Worm (Caenorhabditis elegans) whole organism, mixed stage, embryonic: ENCODE results near the gene F59B2.8.
A peak's percentile ranks its signal among the peaks of the same experiment; 100 is the strongest.

Experiments
- M03D4.4 ChIP-seq: sonication (generic microtip); optimal IDR thresholded peaks from 2 replicates; lab custom pipeline; 2017; ENCODE audit warnings: mild to moderate bottlenecking, missing genetic modification characterization, missing compliant biosample characterization
- bed-3 ChIP-seq: fragments of 200-800 bp; sonication (Bioruptor generic); optimal IDR thresholded peaks from 3 replicates; lab custom pipeline; 2018; ENCODE audit warnings: mild to moderate bottlenecking, missing genetic modification characterization, moderate library complexity, missing compliant biosample characterization
- blmp-1 ChIP-seq: fragments of 150-350 bp; optimal IDR thresholded peaks from 2 replicates; lab custom pipeline; 2014; ENCODE audit warnings: missing biosample characterization, missing genetic modification characterization
- ceh-39 ChIP-seq: fragments of 150-350 bp; optimal IDR thresholded peaks from 2 replicates; lab custom pipeline; 2014; ENCODE audit warnings: missing biosample characterization, missing genetic modification characterization
- ceh-43 ChIP-seq: fragments of 200-800 bp; sonication (Bioruptor generic); optimal IDR thresholded peaks from 2 replicates; lab custom pipeline; 2018; ENCODE audit warnings: mild to moderate bottlenecking, missing genetic modification characterization, moderate library complexity, missing compliant biosample characterization
- ces-1 ChIP-seq: fragments of 150-350 bp; optimal IDR thresholded peaks from 2 replicates; lab custom pipeline; 2014; ENCODE audit warnings: missing biosample characterization, missing genetic modification reagents, missing genetic modification characterization
- cnd-1 ChIP-seq: fragments of 200-800 bp; sonication (Bioruptor generic); optimal IDR thresholded peaks from 2 replicates; lab custom pipeline; 2018; ENCODE audit warnings: mild to moderate bottlenecking, missing genetic modification characterization, missing compliant biosample characterization
- drap-1 ChIP-seq: fragments of 200-800 bp; sonication (Bioruptor generic); optimal IDR thresholded peaks from 3 replicates; lab custom pipeline; 2018; ENCODE audit warnings: mild to moderate bottlenecking, missing genetic modification characterization, missing compliant biosample characterization
- elt-1 ChIP-seq: sonication (generic microtip); optimal IDR thresholded peaks from 2 replicates; lab custom pipeline; 2017; ENCODE audit warnings: missing genetic modification characterization, mild to moderate bottlenecking, missing compliant biosample characterization, antibody characterized with exemption, moderate library complexity, borderline replicate concordance; ENCODE audit not compliant: insufficient read depth
- flh-1 ChIP-seq: fragments of 200-800 bp; sonication (Bioruptor generic); optimal IDR thresholded peaks from 2 replicates; lab custom pipeline; 2018; ENCODE audit warnings: mild to moderate bottlenecking, missing genetic modification characterization, moderate library complexity, missing compliant biosample characterization
- ham-2 ChIP-seq: fragments of 200-800 bp; sonication (Bioruptor generic); optimal IDR thresholded peaks from 2 replicates; lab custom pipeline; 2018; ENCODE audit warnings: mild to moderate bottlenecking, missing genetic modification characterization, missing compliant biosample characterization
- hlh-1 ChIP-seq: fragments of 150-350 bp; optimal IDR thresholded peaks from 2 replicates; lab custom pipeline; 2014; ENCODE audit warnings: missing biosample characterization, missing genetic modification reagents, missing genetic modification characterization
- lin-13 ChIP-seq: fragments of 150-350 bp; optimal IDR thresholded peaks from 2 replicates; lab custom pipeline; 2014; ENCODE audit warnings: missing biosample characterization, missing genetic modification characterization
- lin-32 ChIP-seq: fragments of 200-800 bp; sonication (Bioruptor generic); optimal IDR thresholded peaks from 2 replicates; lab custom pipeline; 2018; ENCODE audit warnings: mild to moderate bottlenecking, missing genetic modification characterization, missing compliant biosample characterization
- lsy-2 ChIP-seq: fragments of 150-350 bp; optimal IDR thresholded peaks from 2 replicates; lab custom pipeline; 2014; ENCODE audit warnings: missing biosample characterization, missing genetic modification characterization
- mab-5 ChIP-seq: fragments of 150-350 bp; optimal IDR thresholded peaks from 2 replicates; lab custom pipeline; 2014; ENCODE audit warnings: missing biosample characterization, missing genetic modification characterization
- mep-1 ChIP-seq: fragments of 150-350 bp; optimal IDR thresholded peaks from 2 replicates; lab custom pipeline; 2017; ENCODE audit warnings: missing biosample characterization, missing genetic modification reagents, missing genetic modification characterization, inconsistent platforms
- mls-2 ChIP-seq: sonication (generic microtip); optimal IDR thresholded peaks from 2 replicates; lab custom pipeline; 2016; ENCODE audit warnings: mild to moderate bottlenecking, missing genetic modification characterization, moderate library complexity, missing compliant biosample characterization
- nhr-12 ChIP-seq: fragments of 150-350 bp; optimal IDR thresholded peaks from 2 replicates; lab custom pipeline; 2014; ENCODE audit warnings: missing biosample characterization, missing genetic modification characterization
- nhr-2 ChIP-seq: fragments of 150-350 bp; optimal IDR thresholded peaks from 2 replicates; lab custom pipeline; 2014; ENCODE audit warnings: missing biosample characterization, missing genetic modification characterization
- nhr-237 ChIP-seq: fragments of 150-350 bp; optimal IDR thresholded peaks from 2 replicates; lab custom pipeline; 2014; ENCODE audit warnings: missing biosample characterization, missing genetic modification characterization
- nhr-76 ChIP-seq: sonication (generic microtip); optimal IDR thresholded peaks from 2 replicates; lab custom pipeline; 2017; ENCODE audit warnings: missing biosample characterization, missing genetic modification characterization
- pha-4 ChIP-seq: fragments of 150-350 bp; optimal IDR thresholded peaks from 2 replicates; lab custom pipeline; 2018; ENCODE audit warnings: missing biosample characterization, missing genetic modification reagents, missing genetic modification characterization
- sem-2 ChIP-seq: fragments of 200-800 bp; sonication (Bioruptor generic); optimal IDR thresholded peaks from 2 replicates; lab custom pipeline; 2018; ENCODE audit warnings: mild to moderate bottlenecking, missing genetic modification characterization, missing compliant biosample characterization
- sptf-1 ChIP-seq: sonication (generic microtip); optimal IDR thresholded peaks from 2 replicates; lab custom pipeline; 2017; ENCODE audit warnings: mild to moderate bottlenecking, missing genetic modification characterization, moderate library complexity, missing compliant biosample characterization
- tbx-8 ChIP-seq: fragments of 200-800 bp; sonication (Bioruptor generic); optimal IDR thresholded peaks from 2 replicates; lab custom pipeline; 2018; ENCODE audit warnings: mild to moderate bottlenecking, missing genetic modification characterization, moderate library complexity, missing compliant biosample characterization
- unc-120 ChIP-seq: sonication (generic microtip); optimal IDR thresholded peaks from 2 replicates; lab custom pipeline; 2017; ENCODE audit warnings: missing genetic modification characterization, missing compliant biosample characterization; ENCODE audit not compliant: poor library complexity, severe bottlenecking
- unc-39 ChIP-seq: fragments of 150-350 bp; optimal IDR thresholded peaks from 2 replicates; lab custom pipeline; 2014; ENCODE audit warnings: missing biosample characterization, missing genetic modification characterization
- unc-62 ChIP-seq: fragments of 150-350 bp; optimal IDR thresholded peaks from 2 replicates; lab custom pipeline; 2014; ENCODE audit warnings: missing biosample characterization, missing genetic modification reagents, missing genetic modification characterization
- zip-8 ChIP-seq: fragments of 150-350 bp; optimal IDR thresholded peaks from 2 replicates; lab custom pipeline; 2014; ENCODE audit warnings: missing biosample characterization, missing genetic modification characterization

F59B2.8 gene

DNA sequence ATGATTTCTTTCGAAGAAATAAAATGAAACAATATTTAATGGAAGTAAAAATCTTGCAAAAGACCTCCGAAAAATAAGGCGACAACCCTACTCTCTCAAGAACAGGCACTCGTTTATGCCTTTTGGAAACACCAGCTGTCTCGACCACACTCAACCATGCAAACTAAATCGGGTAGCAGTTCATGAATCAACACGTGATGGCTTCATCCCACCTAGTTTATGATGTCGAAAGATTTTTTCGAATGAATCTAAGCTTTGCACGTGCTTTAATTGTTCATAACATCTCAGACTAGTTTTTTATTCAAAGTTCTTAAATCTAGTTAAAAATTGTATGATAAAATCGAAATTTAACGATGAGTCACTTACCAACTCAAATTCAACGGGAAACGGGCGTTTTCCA is 43.3 kb upstream of the F59B2.8 start:
- no peak for TF ChIP-seq nhr-237
- no peak for TF ChIP-seq mab-5
- no peak for TF ChIP-seq mep-1 (tag; lab: Kevin White, UChicago)
- TF ChIP-seq cnd-1 (tag; lab: Kevin White, UChicago) = peak; percentile 26
- no peak for TF ChIP-seq zip-8 (tag; lab: Kevin White, UChicago)
- TF ChIP-seq flh-1 (GFP tag; lab: Kevin White, UChicago) = no peak

DNA sequence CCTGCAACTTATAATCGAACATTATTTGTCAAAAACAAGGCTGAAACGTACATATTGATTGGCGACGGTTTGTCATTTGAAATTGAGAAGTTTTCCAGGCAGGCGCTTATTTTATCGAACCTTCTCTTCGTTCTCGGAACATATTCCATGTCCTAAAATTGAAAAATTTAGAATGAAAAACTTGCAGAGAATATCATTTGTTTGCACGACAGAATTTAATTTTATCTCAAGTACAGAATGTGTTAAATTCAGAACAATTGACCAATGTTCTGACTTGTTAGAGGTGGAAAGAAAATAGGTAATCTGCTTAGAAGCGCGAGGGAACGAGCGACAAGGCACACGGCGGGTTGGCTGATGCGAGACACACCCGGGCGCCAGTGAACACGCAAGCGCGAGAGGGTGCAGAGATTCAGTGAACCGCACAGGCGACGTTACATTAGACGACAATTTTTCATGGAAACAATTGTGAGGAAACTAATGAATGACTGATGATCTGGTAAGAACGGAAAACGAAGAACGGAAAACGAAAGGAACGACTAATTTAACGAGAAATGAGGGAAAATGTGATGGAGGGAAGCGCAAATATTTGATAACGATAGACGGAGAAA is 42.5 kb upstream of the F59B2.8 start:
- TF ChIP-seq ham-2 (peak; percentile 47), hlh-1 (no peak), ces-1 (peak; percentile 59), tbx-8 (GFP tag; lab: Kevin White, UChicago) (no peak), nhr-76 (tag; lab: Kevin White, UChicago) (no peak), mls-2 (tag; lab: Kevin White, UChicago) (peak; percentile 28)

DNA sequence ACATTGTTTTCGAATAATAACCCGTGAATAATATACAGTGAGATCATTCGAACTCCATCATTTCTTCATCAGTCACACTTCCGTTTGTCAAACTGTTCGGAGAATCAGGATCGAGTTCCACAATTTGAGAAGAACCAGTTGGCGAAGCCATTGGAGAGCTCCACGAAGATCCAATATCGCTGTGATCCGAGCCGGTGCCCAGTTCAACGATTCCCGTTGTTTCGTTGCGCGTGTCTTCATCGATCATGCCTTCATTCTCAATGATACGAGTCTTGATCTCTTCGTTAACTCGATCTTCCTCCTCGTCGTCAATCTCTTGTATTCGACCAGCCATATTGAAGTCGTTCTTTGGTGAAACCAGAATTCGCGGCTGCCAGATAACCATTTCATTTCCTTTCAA is 41.7 kb upstream of the F59B2.8 start:
- TF ChIP-seq zip-8 (tag; lab: Kevin White, UChicago) (no peak), ceh-43 (GFP tag; lab: Kevin White, UChicago) (no peak), bed-3 (GFP tag; lab: Kevin White, UChicago) (no peak), unc-39 (no peak), flh-1 (GFP tag; lab: Kevin White, UChicago) (no peak), ceh-39 (no peak), lin-32 (GFP tag; lab: Kevin White, UChicago) (no peak), nhr-12 (tag; lab: Kevin White, UChicago) (no peak), tbx-8 (GFP tag; lab: Kevin White, UChicago) (no peak), lsy-2 (tag; lab: Kevin White, UChicago) (no peak), unc-120 (tag; lab: Kevin White, UChicago) (no peak), sem-2 (GFP tag; lab: Kevin White, UChicago) (no peak), ham-2 (no peak), sptf-1 (tag; lab: Kevin White, UChicago) (no peak), mep-1 (tag; lab: Kevin White, UChicago) (no peak), unc-62 (no peak), cnd-1 (tag; lab: Kevin White, UChicago) (no peak), ces-1 (no peak), pha-4 (tag; lab: Kevin White, UChicago) (no peak), drap-1 (no peak)

DNA sequence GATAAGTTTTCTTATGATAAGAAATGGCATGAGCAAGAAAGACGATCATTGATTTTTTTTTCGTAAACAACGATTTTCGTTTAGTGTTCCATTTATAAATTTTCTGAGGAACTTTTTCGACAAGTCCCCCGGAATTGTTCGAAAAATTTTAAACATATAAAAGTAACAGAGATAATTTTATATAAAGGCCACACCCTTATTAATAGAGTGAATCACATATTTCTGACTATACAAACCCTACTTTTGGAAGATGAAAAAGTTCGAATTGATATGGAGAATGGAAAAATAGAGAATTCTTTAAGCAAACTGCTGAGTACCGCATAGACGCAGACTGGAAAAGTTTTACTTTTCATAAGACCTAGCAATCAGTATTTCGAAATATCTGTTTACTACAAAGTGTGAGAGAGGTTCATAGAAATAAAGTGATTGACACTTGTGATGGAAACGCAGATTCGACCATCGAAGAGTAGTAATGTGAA is 41.2 kb upstream of the F59B2.8 start:
- TF ChIP-seq ces-1 (peak; percentile 23), M03D4.4 (peak; percentile 18), nhr-12 (tag; lab: Kevin White, UChicago) (no peak), blmp-1 (tag; lab: Kevin White, UChicago) (no peak), sem-2 (GFP tag; lab: Kevin White, UChicago) (no peak), nhr-76 (tag; lab: Kevin White, UChicago) (no peak), zip-8 (tag; lab: Kevin White, UChicago) (no peak), lin-13 (tag; lab: Kevin White, UChicago) (no peak), elt-1 (tag; lab: Kevin White, UChicago) (no peak), cnd-1 (tag; lab: Kevin White, UChicago) (no peak), mep-1 (tag; lab: Kevin White, UChicago) (no peak), ceh-43 (GFP tag; lab: Kevin White, UChicago) (peak; percentile 6), lin-32 (GFP tag; lab: Kevin White, UChicago) (no peak), unc-62 (peak; percentile 58), bed-3 (GFP tag; lab: Kevin White, UChicago) (no peak), flh-1 (GFP tag; lab: Kevin White, UChicago) (no peak), nhr-2 (tag; lab: Kevin White, UChicago) (peak; percentile 22), mls-2 (tag; lab: Kevin White, UChicago) (peak; percentile 12), nhr-237 (no peak)

DNA sequence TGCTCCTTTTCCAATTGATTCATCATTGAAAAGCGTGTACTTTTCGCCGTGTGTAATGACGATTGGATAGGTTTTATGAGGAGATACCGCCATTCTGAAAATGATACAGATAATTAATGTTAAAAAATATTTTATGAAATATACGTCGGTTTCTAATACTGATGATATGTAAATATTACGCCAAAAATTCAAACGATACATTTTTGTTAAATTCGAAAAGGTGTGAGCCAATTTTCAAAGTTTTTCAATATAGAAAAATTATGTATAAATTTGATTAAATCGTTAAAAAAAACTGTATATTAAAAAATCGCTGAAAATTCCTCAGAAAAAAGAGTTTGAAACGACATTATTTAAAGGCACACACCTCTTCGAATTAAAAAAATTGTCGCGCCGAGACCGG is 40.6 kb upstream of the F59B2.8 start, which contains the start of gene ikke-1:
Gene ikke-1, minus strand, starts transcription at position 101 of the 400 bp plus-strand sequence.
- TF ChIP-seq sptf-1 (tag; lab: Kevin White, UChicago) = no peak
- TF ChIP-seq nhr-2 (tag; lab: Kevin White, UChicago) = peak; percentile 11
- TF ChIP-seq zip-8 (tag; lab: Kevin White, UChicago) = no peak
- TF ChIP-seq ceh-43 (GFP tag; lab: Kevin White, UChicago) = no peak
- no peak for TF ChIP-seq elt-1 (tag; lab: Kevin White, UChicago)
- TF ChIP-seq, all 35 proteins: peak for 1
